Fruit fly (Drosophila melanogaster) whole organism, adult: ENCODE data around the gene Ssk.

Experiments
- CG11617 ChIP-seq: fragments of 200-800 bp; sonication (Bioruptor generic); optimal IDR thresholded peaks from 2 replicates; lab custom pipeline; 2017; ENCODE audit warnings: mild to moderate bottlenecking, missing biosample characterization, missing genetic modification reagents, missing genetic modification characterization
- CG12768 ChIP-seq: fragments of 200-800 bp; sonication (Bioruptor generic); optimal IDR thresholded peaks from 2 replicates; lab custom pipeline; 2017; ENCODE audit warnings: missing biosample characterization, missing genetic modification characterization, mild to moderate bottlenecking, moderate library complexity, missing genetic modification reagents
- CG14711 ChIP-seq: fragments of 200-800 bp; sonication (Bioruptor generic); optimal IDR thresholded peaks from 2 replicates; lab custom pipeline; 2018; ENCODE audit warnings: missing biosample characterization, mild to moderate bottlenecking, missing genetic modification characterization, moderate library complexity
- CG1620 ChIP-seq: fragments of 200-800 bp; sonication (Bioruptor generic); optimal IDR thresholded peaks from 2 replicates; lab custom pipeline; 2016; ENCODE audit warnings: missing biosample characterization, missing genetic modification characterization
- CG33017 ChIP-seq: fragments of 200-800 bp; sonication (Bioruptor generic); optimal IDR thresholded peaks from 2 replicates; lab custom pipeline; 2018; ENCODE audit warnings: missing biosample characterization, mild to moderate bottlenecking, missing genetic modification characterization, moderate library complexity
- CG5204 ChIP-seq: fragments of 200-800 bp; sonication (Bioruptor generic); optimal IDR thresholded peaks from 2 replicates; lab custom pipeline; 2016; ENCODE audit warnings: missing biosample characterization, missing genetic modification characterization
- CG7045 ChIP-seq: fragments of 200-800 bp; sonication (Bioruptor generic); optimal IDR thresholded peaks from 2 replicates; lab custom pipeline; 2017; ENCODE audit warnings: missing biosample characterization, mild to moderate bottlenecking, missing genetic modification characterization
- CG7101 ChIP-seq: fragments of 200-800 bp; sonication (Bioruptor generic); optimal IDR thresholded peaks from 2 replicates; lab custom pipeline; 2018; ENCODE audit warnings: missing biosample characterization, mild to moderate bottlenecking, missing genetic modification characterization, moderate library complexity
- Clk ChIP-seq: fragments of 200-800 bp; sonication (Bioruptor generic); optimal IDR thresholded peaks from 2 replicates; lab custom pipeline; 2017; ENCODE audit warnings: missing biosample characterization, missing genetic modification characterization
- Crg-1 ChIP-seq: fragments of 200-800 bp; sonication (Bioruptor generic); optimal IDR thresholded peaks from 2 replicates; lab custom pipeline; 2016; ENCODE audit warnings: missing biosample characterization, missing genetic modification characterization
- Hr96 ChIP-seq: fragments of 200-800 bp; sonication (Bioruptor generic); optimal IDR thresholded peaks from 2 replicates; lab custom pipeline; 2016; ENCODE audit warnings: missing biosample characterization, missing genetic modification characterization
- Mnt ChIP-seq: fragments of 200-800 bp; sonication (Bioruptor generic); optimal IDR thresholded peaks from 2 replicates; lab custom pipeline; 2016; ENCODE audit warnings: missing biosample characterization, mild to moderate bottlenecking, missing genetic modification characterization
- bab1 ChIP-seq: fragments of 200-800 bp; sonication (Bioruptor generic); optimal IDR thresholded peaks from 3 replicates; lab custom pipeline; 2019; ENCODE audit warnings: missing biosample characterization, mild to moderate bottlenecking, missing genetic modification characterization, moderate library complexity
- cic ChIP-seq: fragments of 200-800 bp; sonication (Bioruptor generic); optimal IDR thresholded peaks from 2 replicates; lab custom pipeline; 2017; ENCODE audit warnings: missing biosample characterization, mild to moderate bottlenecking, missing genetic modification characterization, moderate library complexity
- cnc ChIP-seq, 2 experiments: fragments of >200 bp; optimal IDR thresholded peaks; 2 replicates each; lab custom pipeline; 2017
- kay ChIP-seq: fragments of 200-800 bp; sonication (Bioruptor generic); peaks from one replicate; lab custom pipeline; 2016; ENCODE audit warnings: missing biosample characterization, missing genetic modification characterization, borderline replicate concordance
- ovo ChIP-seq: fragments of 200-800 bp; sonication (Bioruptor generic); optimal IDR thresholded peaks from 2 replicates; lab custom pipeline; 2016; ENCODE audit warnings: missing biosample characterization, missing genetic modification characterization
- pad ChIP-seq: fragments of 200-800 bp; sonication (Bioruptor generic); optimal IDR thresholded peaks from 3 replicates; lab custom pipeline; 2017; ENCODE audit warnings: missing biosample characterization, missing genetic modification characterization, mild to moderate bottlenecking, moderate library complexity, missing genetic modification reagents
- tj ChIP-seq: fragments of 200-800 bp; sonication (Bioruptor generic); optimal IDR thresholded peaks from 3 replicates; lab custom pipeline; 2017; ENCODE audit warnings: missing biosample characterization, mild to moderate bottlenecking, missing genetic modification characterization, moderate library complexity
- toe ChIP-seq: fragments of 200-800 bp; sonication (Bioruptor generic); optimal IDR thresholded peaks from 2 replicates; lab custom pipeline; 2016; ENCODE audit warnings: missing biosample characterization, missing genetic modification characterization

Ssk gene

DNA sequence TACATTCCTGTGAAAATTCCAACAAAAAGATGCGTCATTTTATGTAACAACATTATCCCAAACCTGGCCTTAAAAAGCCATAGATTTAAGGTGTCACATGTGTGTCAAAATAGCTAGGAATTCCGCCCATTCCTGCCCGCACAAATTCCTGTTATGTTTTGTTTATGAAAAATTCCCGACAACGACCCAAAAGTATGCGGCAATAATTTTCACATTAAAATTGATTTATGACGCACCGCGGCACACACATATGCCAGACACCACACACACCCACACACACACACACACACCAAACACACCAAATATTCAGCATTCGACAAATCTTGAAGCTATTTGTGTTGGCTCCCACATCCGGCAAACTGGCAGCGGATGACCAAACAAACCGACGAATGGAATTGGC lies 5.5 kb upstream of the Ssk start:
- TF ChIP-seq CG11617 (GFP tag; lab: Kevin White, UChicago) (no peak), CG5204 (GFP tag; lab: Kevin White, UChicago) (no peak), CG12768 (no peak), tj (GFP tag; lab: Kevin White, UChicago) (no peak)

DNA sequence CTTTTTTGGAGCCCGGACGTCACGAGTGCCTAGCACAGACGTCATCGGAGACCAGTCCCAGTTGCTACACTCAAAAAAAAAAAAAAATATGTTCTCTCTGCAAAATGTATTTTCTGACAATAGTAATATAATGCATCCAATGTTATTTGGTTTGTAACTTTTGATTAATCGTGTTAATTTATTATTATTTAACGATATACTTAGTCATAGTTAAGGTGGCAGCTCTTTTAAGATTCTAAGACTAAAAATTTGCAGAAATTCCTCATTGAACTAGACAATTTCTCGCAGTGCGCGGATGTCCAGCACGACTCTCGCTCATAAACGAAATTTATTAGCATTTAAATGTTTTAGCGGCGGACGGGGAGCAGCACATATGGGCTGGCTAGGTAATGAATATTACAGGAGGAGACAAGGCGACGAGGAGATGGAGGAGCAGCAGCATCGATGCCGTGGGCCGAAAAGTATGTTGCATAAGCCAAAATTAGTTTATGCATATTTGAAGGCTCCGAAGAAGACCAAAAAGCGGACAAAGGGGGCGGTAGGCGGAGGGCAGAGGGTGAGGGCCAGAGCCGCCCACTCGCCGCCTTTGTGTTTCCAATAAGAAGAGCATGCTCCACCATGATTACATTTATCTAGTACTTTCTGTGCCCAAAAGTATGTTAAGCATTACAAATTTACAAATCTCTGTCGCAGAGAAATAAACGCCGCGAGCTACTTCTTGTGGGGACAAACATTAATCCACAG lies 4.8 kb upstream of the Ssk start:
- TF ChIP-seq CG5204 (GFP tag; lab: Kevin White, UChicago), result peak; percentile 7
- no peak for TF ChIP-seq pad (GFP tag; lab: Kevin White, UChicago)

DNA sequence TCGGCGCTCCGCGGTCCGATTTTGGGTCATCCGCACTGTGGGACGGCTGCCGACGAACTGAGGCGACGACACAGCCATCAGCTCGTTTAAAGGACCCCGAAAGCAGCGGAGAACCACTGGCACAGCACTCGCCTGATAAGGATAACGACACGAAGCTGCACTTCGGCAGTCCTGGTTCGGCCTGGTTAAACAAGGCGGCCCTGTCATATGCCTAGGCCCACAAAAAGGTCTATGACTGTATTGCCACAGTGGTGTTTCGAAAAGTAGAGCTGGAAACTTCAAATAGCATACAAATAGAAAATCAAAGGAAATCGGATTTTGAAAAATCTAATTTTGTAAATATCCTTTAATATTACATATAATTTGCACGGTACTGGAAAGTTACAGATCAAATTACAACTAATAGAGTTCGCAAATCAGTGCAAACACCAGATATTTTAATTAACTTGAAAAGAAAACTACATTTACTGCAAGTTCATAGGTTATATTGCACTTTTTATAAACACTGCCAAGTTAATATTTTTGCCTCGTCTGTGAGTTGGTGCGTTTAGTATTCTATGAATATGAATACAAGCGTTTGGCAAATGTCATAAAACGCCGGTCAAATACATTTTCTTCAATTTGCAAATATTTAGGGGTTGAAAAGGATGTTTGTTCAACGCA lies 3.0 kb upstream of the Ssk start:
- no peak for TF ChIP-seq Hr96
- no peak for TF ChIP-seq ovo (GFP tag; lab: Kevin White, UChicago)
- TF ChIP-seq CG12768, result peak; percentile 18
- peak; percentile 51 for TF ChIP-seq CG5204 (GFP tag; lab: Kevin White, UChicago)
- TF ChIP-seq tj (GFP tag; lab: Kevin White, UChicago), result no peak
- peak; percentile 32 for TF ChIP-seq CG33017 (tag; lab: Kevin White, UChicago)
- TF ChIP-seq cic, result no peak
- TF ChIP-seq kay (GFP tag; lab: Kevin White, UChicago), result no peak
- no peak for TF ChIP-seq pad (GFP tag; lab: Kevin White, UChicago)
- peak; percentile 9 for TF ChIP-seq toe (GFP tag; lab: Kevin White, UChicago)
- TF ChIP-seq CG7045 (GFP tag; lab: Kevin White, UChicago), result no peak
- peak; percentile 6 for TF ChIP-seq CG11617 (GFP tag; lab: Kevin White, UChicago)
- TF ChIP-seq CG7101 (tag; lab: Kevin White, UChicago), result peak; percentile 28
- no peak for TF ChIP-seq Clk (GFP tag; lab: Kevin White, UChicago)

DNA sequence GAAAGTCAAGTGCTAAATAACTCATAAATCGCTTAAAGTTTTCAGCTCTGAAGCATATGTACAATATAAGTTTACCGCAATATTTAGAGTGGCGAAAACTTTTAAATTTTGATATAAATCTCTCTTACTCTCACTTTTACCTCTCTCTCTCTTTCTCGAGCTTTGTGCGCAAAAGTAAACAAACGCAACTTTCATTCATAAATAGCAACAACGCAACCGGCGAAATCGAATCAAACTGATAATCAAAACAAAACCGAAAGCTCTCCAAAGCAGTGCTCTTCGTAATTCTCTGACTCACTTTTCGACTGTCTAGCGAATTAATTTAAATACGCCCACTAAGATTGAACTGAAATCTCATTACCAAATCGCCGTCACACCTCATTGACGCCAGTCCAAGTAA lies 2.4 kb upstream of the Ssk start:
- peak; percentile 97 for TF ChIP-seq kay (GFP tag; lab: Kevin White, UChicago)
- no peak for TF ChIP-seq CG7101 (tag; lab: Kevin White, UChicago)
- TF ChIP-seq pad (GFP tag; lab: Kevin White, UChicago), result no peak
- no peak for TF ChIP-seq cnc (optimal IDR thresholded peaks at IDR 0.05; lab: Kevin White, UChicago)
- no peak for TF ChIP-seq CG7045 (GFP tag; lab: Kevin White, UChicago)
- peak; percentile 98 for TF ChIP-seq cic

DNA sequence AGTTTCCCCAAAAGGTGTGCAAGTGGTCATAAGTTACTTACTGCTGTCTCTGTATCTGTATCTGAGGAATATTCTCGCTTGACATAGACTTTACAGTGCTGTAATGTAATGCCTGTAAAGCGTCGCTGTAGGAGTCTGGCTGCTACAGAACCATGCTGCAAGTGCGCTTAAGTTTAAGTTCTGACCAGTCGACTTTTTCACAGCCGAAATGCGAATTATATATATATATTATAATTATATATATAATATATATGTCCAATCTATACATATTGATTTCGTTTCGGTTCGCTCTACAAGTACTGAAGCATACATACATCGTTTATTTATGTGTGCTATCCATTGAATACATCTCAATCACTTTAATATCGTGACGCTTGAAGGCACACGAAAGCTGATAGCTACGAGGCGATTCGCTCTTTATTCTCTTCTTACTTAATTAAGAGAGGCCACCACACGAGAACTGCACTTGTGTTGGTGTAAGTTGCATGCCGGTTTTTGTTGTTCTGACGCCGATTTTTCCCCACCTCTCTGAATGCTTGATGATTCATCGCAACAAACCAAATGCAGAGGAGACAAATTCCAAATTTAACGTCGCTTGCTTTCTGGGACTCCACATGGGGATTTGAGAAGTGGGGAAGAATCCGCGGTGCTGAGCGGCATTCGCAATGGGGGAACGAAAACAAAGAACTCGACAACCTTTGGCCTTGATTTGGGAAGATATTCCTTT lies 1.9 kb upstream of the Ssk start:
- TF ChIP-seq Crg-1 (GFP tag; lab: Kevin White, UChicago) (peak; percentile 28), Clk (GFP tag; lab: Kevin White, UChicago) (no peak), ovo (GFP tag; lab: Kevin White, UChicago) (peak; percentile 0), pad (GFP tag; lab: Kevin White, UChicago) (peak; percentile 16), CG14711 (tag; lab: Kevin White, UChicago) (no peak), CG1620 (GFP tag; lab: Kevin White, UChicago) (no peak), CG7045 (GFP tag; lab: Kevin White, UChicago) (no peak), tj (GFP tag; lab: Kevin White, UChicago) (peak; percentile 53), CG7101 (tag; lab: Kevin White, UChicago) (no peak), CG12768 (no peak), kay (GFP tag; lab: Kevin White, UChicago) (no peak), CG11617 (GFP tag; lab: Kevin White, UChicago) (no peak), bab1 (no peak), CG5204 (GFP tag; lab: Kevin White, UChicago) (no peak), toe (GFP tag; lab: Kevin White, UChicago) (no peak), cnc (optimal IDR thresholded peaks at IDR 0.05; lab: Kevin White, UChicago) (no peak), Mnt (no peak), cic (peak; percentile 96), CG33017 (tag; lab: Kevin White, UChicago) (no peak), Hr96 (no peak)

DNA sequence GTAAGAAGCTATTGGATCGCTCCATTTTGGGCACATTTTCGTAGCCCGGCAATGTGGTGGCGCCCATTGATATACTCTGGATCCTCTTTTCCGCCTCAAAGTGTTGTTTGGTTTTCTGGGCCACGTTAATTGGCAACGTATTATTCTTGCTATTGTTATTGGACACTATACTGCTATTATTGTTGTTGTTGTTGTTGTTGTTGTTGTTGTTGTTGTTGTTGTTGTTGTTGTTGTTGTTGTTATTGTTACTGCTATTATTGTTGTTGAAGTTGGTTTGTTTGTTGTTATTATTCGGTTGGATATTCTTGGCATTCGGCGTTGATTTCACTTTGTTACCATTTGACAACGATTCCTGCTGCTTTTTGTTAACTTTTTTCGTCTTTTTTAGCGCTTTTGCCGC lies 3.5 kb downstream of the Ssk start:
- TF ChIP-seq kay (GFP tag; lab: Kevin White, UChicago) (peak; percentile 40), Crg-1 (GFP tag; lab: Kevin White, UChicago) (no peak), toe (GFP tag; lab: Kevin White, UChicago) (no peak)
